Worm (Caenorhabditis elegans) whole organism, mixed stage, embryonic: ENCODE results near the gene F38E11.9.

ENCODE experiments used
- ceh-83 ChIP-seq: fragments of 200-800 bp; sonication (Bioruptor generic); optimal IDR thresholded peaks from 2 replicates; lab custom pipeline; 2018; ENCODE audit warnings: mild to moderate bottlenecking, missing genetic modification characterization, missing compliant biosample characterization
- lin-13 ChIP-seq: fragments of 150-350 bp; optimal IDR thresholded peaks from 2 replicates; lab custom pipeline; 2014; ENCODE audit warnings: missing biosample characterization, missing genetic modification characterization
- mab-5 ChIP-seq: fragments of 150-350 bp; optimal IDR thresholded peaks from 2 replicates; lab custom pipeline; 2014; ENCODE audit warnings: missing biosample characterization, missing genetic modification characterization
- nhr-12 ChIP-seq: fragments of 150-350 bp; optimal IDR thresholded peaks from 2 replicates; lab custom pipeline; 2014; ENCODE audit warnings: missing biosample characterization, missing genetic modification characterization
- nhr-28 ChIP-seq: fragments of 150-350 bp; optimal IDR thresholded peaks from 2 replicates; lab custom pipeline; 2014; ENCODE audit warnings: missing biosample characterization, missing genetic modification characterization
- pha-4 ChIP-seq: fragments of 150-350 bp; optimal IDR thresholded peaks from 2 replicates; lab custom pipeline; 2018; ENCODE audit warnings: missing biosample characterization, missing genetic modification reagents, missing genetic modification characterization
- unc-39 ChIP-seq: fragments of 150-350 bp; optimal IDR thresholded peaks from 2 replicates; lab custom pipeline; 2014; ENCODE audit warnings: missing biosample characterization, missing genetic modification characterization
- unc-62 ChIP-seq: fragments of 150-350 bp; optimal IDR thresholded peaks from 2 replicates; lab custom pipeline; 2014; ENCODE audit warnings: missing biosample characterization, missing genetic modification reagents, missing genetic modification characterization
- ztf-11 ChIP-seq: fragments of 150-350 bp; optimal IDR thresholded peaks from 2 replicates; lab custom pipeline; 2014; ENCODE audit warnings: missing biosample characterization, missing genetic modification characterization

DNA sequence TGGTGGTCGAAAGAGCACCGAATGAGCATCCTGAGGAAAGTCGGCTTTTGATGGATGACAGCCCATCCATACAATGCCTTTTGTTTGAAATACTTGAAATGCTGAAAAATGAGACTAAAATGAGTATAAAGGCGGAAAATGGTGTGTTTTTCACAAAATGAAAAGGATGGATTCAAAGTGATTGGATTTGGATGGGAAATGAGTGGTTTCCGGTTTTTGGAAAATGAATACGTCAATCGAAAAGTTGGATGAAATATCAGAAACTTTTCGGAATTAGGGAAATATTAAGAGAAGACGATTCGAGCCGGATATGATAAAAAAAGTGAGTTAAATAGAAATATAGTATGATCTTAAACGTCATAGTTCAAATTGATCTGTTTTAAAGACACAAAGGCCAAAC, 23.6 kb upstream of the F38E11.9 start, which contains the start of gene F38E11.6:
- no peak for TF ChIP-seq ceh-83 (GFP tag; lab: Kevin White, UChicago)
- TF ChIP-seq unc-39 (tag; lab: Kevin White, UChicago) = no peak
- no peak for TF ChIP-seq ztf-11
- TF ChIP-seq nhr-28 = no peak
- TF ChIP-seq nhr-12 (tag; lab: Kevin White, UChicago) = no peak
- TF ChIP-seq unc-62 (GFP tag; lab: Kevin White, UChicago) = no peak
- TF ChIP-seq lin-13 (tag; lab: Kevin White, UChicago) = no peak
- TF ChIP-seq mab-5 (tag; lab: Kevin White, UChicago) = no peak
- TF ChIP-seq pha-4 (tag; lab: Kevin White, UChicago) = no peak
